Fruit fly (Drosophila melanogaster) whole organism, embryonic: Measurements from ENCODE around the gene TBC1d7.

ENCODE experiments used
- Abd-B ChIP-seq: fragments of 200-800 bp; sonication (Bioruptor generic); optimal IDR thresholded peaks from 2 replicates; lab custom pipeline; 2018; ENCODE audit warnings: missing biosample characterization, mild to moderate bottlenecking, missing genetic modification characterization, moderate library complexity
- CG10267 ChIP-seq: fragments of 200-800 bp; sonication (Bioruptor generic); optimal IDR thresholded peaks from 2 replicates; lab custom pipeline; 2018; ENCODE audit warnings: missing biosample characterization, mild to moderate bottlenecking, missing genetic modification characterization, moderate library complexity
- CG11456 ChIP-seq: fragments of 200-800 bp; sonication (Bioruptor generic); IDR thresholded peaks from 3 replicates; pipeline ENCODE4 v1.3.6; 2022; ENCODE audit warnings: missing biosample characterization, missing genetic modification characterization
- CG11696 ChIP-seq: fragments of 200-800 bp; sonication (Bioruptor generic); IDR thresholded peaks from 2 replicates; pipeline ENCODE4 v1.3.6; 2022; ENCODE audit warnings: missing biosample characterization, missing genetic modification characterization
- CG6254 ChIP-seq: fragments of 200-800 bp; sonication (Bioruptor generic); optimal IDR thresholded peaks from 3 replicates; lab custom pipeline; 2017; ENCODE audit warnings: mild to moderate bottlenecking, missing biosample characterization, missing genetic modification reagents, missing genetic modification characterization
- Gsc ChIP-seq: fragments of 200-800 bp; sonication (Bioruptor generic); IDR thresholded peaks from 2 replicates; pipeline ENCODE4 v1.3.6; 2022; ENCODE audit warnings: missing biosample characterization, missing genetic modification characterization
- H2.0 ChIP-seq: fragments of 200-800 bp; sonication (Bioruptor generic); IDR thresholded peaks from 2 replicates; pipeline ENCODE4 v1.3.6; 2022; ENCODE audit warnings: missing biosample characterization, missing genetic modification characterization
- Hr51 ChIP-seq, 2 experiments: fragments of 200-800 bp; sonication (Bioruptor generic); optimal IDR thresholded peaks; 2 replicates in 1 of 2; 3 replicates in 1 of 2; lab custom pipeline; 2016 to 2018; ENCODE audit warnings: missing biosample characterization in 2 of 2, missing genetic modification characterization in 2 of 2, mild to moderate bottlenecking in 1 of 2, moderate library complexity in 1 of 2
- Scr ChIP-seq: fragments of 200-800 bp; sonication (Bioruptor generic); IDR thresholded peaks from 2 replicates; pipeline ENCODE4 v1.3.6; 2022; ENCODE audit warnings: missing biosample characterization, missing genetic modification characterization; ENCODE audit not compliant: partially characterized antibody
- TFAM ChIP-seq: fragments of 200-800 bp; sonication (Bioruptor generic); optimal IDR thresholded peaks from 2 replicates; lab custom pipeline; 2017; ENCODE audit warnings: missing biosample characterization, missing genetic modification characterization, inconsistent platforms
- hth ChIP-seq: fragments of >200 bp; optimal IDR thresholded peaks from 2 replicates; lab custom pipeline; 2017; ENCODE audit warnings: inconsistent platforms
- run ChIP-seq: fragments of 200-800 bp; sonication (Bioruptor generic); optimal IDR thresholded peaks from 3 replicates; lab custom pipeline; 2018; ENCODE audit warnings: missing biosample characterization, mild to moderate bottlenecking, missing genetic modification characterization
- sob ChIP-seq: fragments of 200-800 bp; sonication (Bioruptor generic); IDR thresholded peaks from 2 replicates; pipeline ENCODE4 v1.3.6; 2022; ENCODE audit warnings: missing biosample characterization, missing genetic modification characterization
- sqz ChIP-seq: fragments of 200-800 bp; sonication (Bioruptor generic); optimal IDR thresholded peaks from 3 replicates; lab custom pipeline; 2018; ENCODE audit warnings: missing biosample characterization, mild to moderate bottlenecking, missing genetic modification characterization

DNA sequence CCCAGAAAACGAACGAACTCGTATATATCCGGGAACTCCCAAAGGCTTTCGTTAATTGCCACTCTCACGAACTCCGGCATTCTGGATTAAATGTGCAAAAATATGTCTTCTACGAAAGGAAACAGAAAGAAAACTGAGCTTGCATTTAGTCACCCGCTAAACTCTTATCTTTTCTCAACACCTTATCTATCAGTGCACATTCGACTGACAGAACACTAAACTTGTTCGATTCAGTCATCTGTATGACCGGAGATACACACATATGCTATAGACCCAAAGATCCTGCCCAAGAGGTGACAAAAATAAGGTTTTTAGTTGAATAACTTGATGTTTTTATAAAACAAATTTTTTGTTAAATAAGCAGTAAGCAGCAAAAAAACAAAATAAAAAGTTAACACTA is 11.4 kb upstream of the TBC1d7 start, which contains the start of gene p38c:
- TF ChIP-seq CG6254 (GFP tag; lab: Kevin White, UChicago): no peak
- TF ChIP-seq CG10267 (tag; lab: Kevin White, UChicago): no peak
- TF ChIP-seq Scr (GFP tag; lab: Robert Waterston, UW): no peak
- TF ChIP-seq TFAM (GFP tag; lab: Kevin White, UChicago): no peak
- TF ChIP-seq H2.0 (GFP tag; lab: Robert Waterston, UW): no peak
- no peak for TF ChIP-seq sob
- no peak for TF ChIP-seq Abd-B (GFP tag; lab: Kevin White, UChicago)
- no peak for TF ChIP-seq hth
- TF ChIP-seq run: no peak
- no peak for TF ChIP-seq Gsc (GFP tag; lab: Robert Waterston, UW)
- no peak for TF ChIP-seq Hr51 (GFP tag; optimal IDR thresholded peaks at IDR 0.05; lab: Kevin White, UChicago)
- no peak for TF ChIP-seq sqz (GFP tag; lab: Kevin White, UChicago)
- TF ChIP-seq CG11456: no peak
- TF ChIP-seq CG11696 (GFP tag; lab: Robert Waterston, UW): no peak
